Worm (Caenorhabditis elegans) whole organism, late embryonic: ENCODE results near the gene F23H12.3.

ENCODE experiments used
- C08G9.2 ChIP-seq: sonication (generic microtip); optimal IDR thresholded peaks from 2 replicates; lab custom pipeline; 2016; ENCODE audit warnings: mild to moderate bottlenecking, missing genetic modification characterization, moderate library complexity, missing compliant biosample characterization
- C38D4.7 ChIP-seq: fragments of 200-800 bp; sonication (Bioruptor generic); optimal IDR thresholded peaks from 2 replicates; lab custom pipeline; 2018; ENCODE audit warnings: mild to moderate bottlenecking, missing genetic modification characterization, moderate library complexity, missing compliant biosample characterization
- T23F11.4 ChIP-seq: fragments of 200-800 bp; sonication (Bioruptor generic); optimal IDR thresholded peaks from 2 replicates; lab custom pipeline; 2018; ENCODE audit warnings: mild to moderate bottlenecking, missing genetic modification characterization, missing compliant biosample characterization
- ama-1 ChIP-seq: fragments of 150-350 bp; optimal IDR thresholded peaks from 2 replicates; lab custom pipeline; 2014
- ceh-14 ChIP-seq: sonication (generic microtip); optimal IDR thresholded peaks from 2 replicates; lab custom pipeline; 2016; ENCODE audit warnings: missing genotype, missing genetic modification characterization, missing compliant biosample characterization
- ceh-18 ChIP-seq: sonication (generic microtip); optimal IDR thresholded peaks from 2 replicates; lab custom pipeline; 2016; ENCODE audit warnings: missing genetic modification characterization, missing compliant biosample characterization
- ceh-19 ChIP-seq: fragments of 200-800 bp; sonication (Bioruptor generic); optimal IDR thresholded peaks from 2 replicates; lab custom pipeline; 2018; ENCODE audit warnings: mild to moderate bottlenecking, missing genetic modification characterization, missing compliant biosample characterization
- ceh-2 ChIP-seq: sonication (generic microtip); optimal IDR thresholded peaks from 2 replicates; lab custom pipeline; 2016; ENCODE audit warnings: missing genotype, missing genetic modification characterization, missing compliant biosample characterization
- ceh-24 ChIP-seq: sonication (generic microtip); optimal IDR thresholded peaks from 2 replicates; lab custom pipeline; 2016; ENCODE audit warnings: mild to moderate bottlenecking, missing genetic modification characterization, missing compliant biosample characterization
- ceh-30 ChIP-seq: fragments of 150-350 bp; optimal IDR thresholded peaks from 2 replicates; lab custom pipeline; 2014; ENCODE audit warnings: missing biosample characterization, missing genetic modification characterization
- ceh-31 ChIP-seq: sonication (generic microtip); optimal IDR thresholded peaks from 2 replicates; lab custom pipeline; 2016; ENCODE audit warnings: missing genetic modification characterization, missing compliant biosample characterization
- ceh-34 ChIP-seq: sonication (generic microtip); optimal IDR thresholded peaks from 2 replicates; lab custom pipeline; 2016; ENCODE audit warnings: mild to moderate bottlenecking, missing genetic modification characterization, missing compliant biosample characterization
- ceh-45 ChIP-seq: fragments of 200-800 bp; sonication (Bioruptor generic); IDR thresholded peaks from 2 replicates; pipeline ENCODE4 v1.3.6; 2022; ENCODE audit warnings: missing genetic modification reagents, missing genetic modification characterization, missing compliant biosample characterization
- ceh-48 ChIP-seq: sonication (generic microtip); optimal IDR thresholded peaks from 2 replicates; lab custom pipeline; 2016; ENCODE audit warnings: missing genetic modification characterization, inconsistent platforms, missing compliant biosample characterization
- ceh-6 ChIP-seq: fragments of 200-800 bp; sonication (Bioruptor generic); optimal IDR thresholded peaks from 2 replicates; lab custom pipeline; 2018; ENCODE audit warnings: mild to moderate bottlenecking, missing genetic modification characterization, missing compliant biosample characterization
- che-1 ChIP-seq: sonication (generic microtip); optimal IDR thresholded peaks from 2 replicates; lab custom pipeline; 2016; ENCODE audit warnings: mild to moderate bottlenecking, missing genetic modification characterization, missing compliant biosample characterization
- dmd-4 ChIP-seq: sonication (generic microtip); optimal IDR thresholded peaks from 2 replicates; lab custom pipeline; 2016; ENCODE audit warnings: borderline replicate concordance, missing genetic modification characterization, missing compliant biosample characterization
- dve-1 ChIP-seq: sonication (generic microtip); optimal IDR thresholded peaks from 2 replicates; lab custom pipeline; 2017; ENCODE audit warnings: antibody characterized with exemption, mild to moderate bottlenecking, missing genetic modification characterization, missing compliant biosample characterization
- elt-2 ChIP-seq: sonication (generic microtip); optimal IDR thresholded peaks from 2 replicates; lab custom pipeline; 2016; ENCODE audit warnings: missing genetic modification reagents, missing genetic modification characterization, missing compliant biosample characterization
- ets-4 ChIP-seq: sonication (generic microtip); optimal IDR thresholded peaks from 2 replicates; lab custom pipeline; 2016; ENCODE audit warnings: missing genetic modification characterization, missing compliant biosample characterization
- fax-1 ChIP-seq: sonication (generic microtip); optimal IDR thresholded peaks from 2 replicates; lab custom pipeline; 2016; ENCODE audit warnings: missing genotype, missing genetic modification characterization, missing compliant biosample characterization
- fkh-6 ChIP-seq: sonication (generic microtip); optimal IDR thresholded peaks from 2 replicates; lab custom pipeline; 2016; ENCODE audit warnings: missing genetic modification characterization, missing compliant biosample characterization
- hlh-13 ChIP-seq: fragments of 200-800 bp; sonication (Bioruptor generic); optimal IDR thresholded peaks from 2 replicates; lab custom pipeline; 2018; ENCODE audit warnings: mild to moderate bottlenecking, missing genetic modification characterization, missing compliant biosample characterization
- hlh-15 ChIP-seq: sonication (generic microtip); optimal IDR thresholded peaks from 2 replicates; lab custom pipeline; 2016; ENCODE audit warnings: missing genetic modification characterization, missing compliant biosample characterization
- hlh-30 ChIP-seq: sonication (generic microtip); optimal IDR thresholded peaks from 2 replicates; lab custom pipeline; 2017; ENCODE audit warnings: antibody characterized with exemption, missing genetic modification characterization, missing compliant biosample characterization; ENCODE audit not compliant: insufficient read depth
- hlh-6 ChIP-seq: sonication (generic microtip); optimal IDR thresholded peaks from 2 replicates; lab custom pipeline; 2016; ENCODE audit warnings: missing genotype, missing genetic modification characterization, missing compliant biosample characterization
- hlh-8 ChIP-seq: sonication (generic microtip); optimal IDR thresholded peaks from 2 replicates; lab custom pipeline; 2016; ENCODE audit warnings: missing genotype, missing genetic modification characterization, missing compliant biosample characterization
- lim-6 ChIP-seq: sonication (generic microtip); optimal IDR thresholded peaks from 2 replicates; lab custom pipeline; 2016; ENCODE audit warnings: missing genetic modification characterization, missing compliant biosample characterization
- lin-11 ChIP-seq: fragments of 200-800 bp; sonication (Bioruptor generic); optimal IDR thresholded peaks from 2 replicates; lab custom pipeline; 2018; ENCODE audit warnings: mild to moderate bottlenecking, missing genetic modification characterization, missing compliant biosample characterization
- madf-2 ChIP-seq: sonication (generic microtip); optimal IDR thresholded peaks from 2 replicates; lab custom pipeline; 2017; ENCODE audit warnings: missing genetic modification characterization, missing compliant biosample characterization
- nhr-11 ChIP-seq: fragments of 150-350 bp; optimal IDR thresholded peaks from 2 replicates; lab custom pipeline; 2014; ENCODE audit warnings: missing biosample characterization, missing genetic modification characterization
- nhr-232 ChIP-seq: sonication (generic microtip); optimal IDR thresholded peaks from 2 replicates; lab custom pipeline; 2016; ENCODE audit warnings: missing genetic modification characterization, missing compliant biosample characterization
- npax-4 ChIP-seq: sonication (generic microtip); optimal IDR thresholded peaks from 2 replicates; lab custom pipeline; 2016; ENCODE audit warnings: missing genetic modification characterization, missing compliant biosample characterization
- pag-3 ChIP-seq: sonication (generic microtip); optimal IDR thresholded peaks from 2 replicates; lab custom pipeline; 2016; ENCODE audit warnings: missing compliant biosample characterization, missing genetic modification characterization, borderline replicate concordance
- pat-9 ChIP-seq: fragments of 200-800 bp; sonication (Bioruptor generic); optimal IDR thresholded peaks from 2 replicates; lab custom pipeline; 2018; ENCODE audit warnings: mild to moderate bottlenecking, missing genetic modification characterization, moderate library complexity, missing compliant biosample characterization
- pax-1 ChIP-seq: fragments of 150-350 bp; optimal IDR thresholded peaks from 2 replicates; lab custom pipeline; 2014; ENCODE audit warnings: missing biosample characterization, missing genetic modification characterization
- pqm-1 ChIP-seq: sonication (generic microtip); optimal IDR thresholded peaks from 2 replicates; lab custom pipeline; 2016; ENCODE audit warnings: missing genetic modification characterization, missing compliant biosample characterization
- pros-1 ChIP-seq: fragments of 150-350 bp; optimal IDR thresholded peaks from 2 replicates; lab custom pipeline; 2014; ENCODE audit warnings: missing biosample characterization, missing genetic modification reagents, missing genetic modification characterization
- ref-2 ChIP-seq: sonication (generic microtip); optimal IDR thresholded peaks from 2 replicates; lab custom pipeline; 2016; ENCODE audit warnings: missing genetic modification characterization, missing compliant biosample characterization
- sox-4 ChIP-seq: sonication (generic microtip); optimal IDR thresholded peaks from 2 replicates; lab custom pipeline; 2017; ENCODE audit warnings: mild to moderate bottlenecking, missing genetic modification characterization, inconsistent platforms, missing compliant biosample characterization
- syd-9 ChIP-seq: sonication (generic microtip); optimal IDR thresholded peaks from 2 replicates; lab custom pipeline; 2016; ENCODE audit warnings: mild to moderate bottlenecking, missing genetic modification characterization, moderate library complexity, missing compliant biosample characterization
- tbx-2 ChIP-seq: sonication (generic microtip); optimal IDR thresholded peaks from 2 replicates; lab custom pipeline; 2016; ENCODE audit warnings: missing genetic modification characterization, missing compliant biosample characterization
- tbx-7 ChIP-seq: sonication (generic microtip); optimal IDR thresholded peaks from 2 replicates; lab custom pipeline; 2016; ENCODE audit warnings: missing genotype, missing genetic modification characterization, missing compliant biosample characterization
- unc-3 ChIP-seq, 2 experiments: fragments of 200-800 bp in 1 of 2; sonication (Bioruptor generic) in 1 of 2; sonication (generic microtip) in 1 of 2; conservative IDR thresholded peaks in 1 of 2; optimal IDR thresholded peaks in 1 of 2; 2 replicates each; pipeline versions ENCODE4 v1.3.6 to Lab custom; 2016 to 2022; ENCODE audit warnings: missing compliant biosample characterization in 2 of 2, missing genetic modification characterization in 2 of 2, missing genetic modification reagents in 1 of 2
- unc-42 ChIP-seq: sonication (generic microtip); optimal IDR thresholded peaks from 2 replicates; lab custom pipeline; 2016; ENCODE audit warnings: missing genotype, missing genetic modification characterization, missing compliant biosample characterization
- unc-55 ChIP-seq: sonication (generic microtip); optimal IDR thresholded peaks from 2 replicates; lab custom pipeline; 2017; ENCODE audit warnings: missing biosample characterization, missing genetic modification reagents, missing genetic modification characterization
- zip-5 ChIP-seq: sonication (generic microtip); optimal IDR thresholded peaks from 2 replicates; lab custom pipeline; 2016; ENCODE audit warnings: missing genetic modification characterization, missing compliant biosample characterization
- ztf-16 ChIP-seq: sonication (generic microtip); optimal IDR thresholded peaks from 2 replicates; lab custom pipeline; 2017; ENCODE audit warnings: missing genetic modification characterization, missing compliant biosample characterization

F23H12.3 gene

ce11 chrV:12301985-12302591, 42.9 kb upstream of the F23H12.3 start, which contains the start of the genes frm-7 and F55C5.17:
TSS of gene frm-7 (plus strand) at chrV:12302484.
TSS of gene F55C5.17 (plus strand) at chrV:12302541.
- no peak for TF ChIP-seq ceh-14 (tag; lab: Kevin White, UChicago)
- TF ChIP-seq ceh-6 (GFP tag; lab: Kevin White, UChicago), result no peak
- peak; percentile 38 for TF ChIP-seq hlh-30
- TF ChIP-seq pax-1 (tag; lab: Kevin White, UChicago), result no peak
- no peak for TF ChIP-seq zip-5
- no peak for TF ChIP-seq T23F11.4 (GFP tag; lab: Kevin White, UChicago)
- no peak for TF ChIP-seq unc-55 (GFP tag; lab: Kevin White, UChicago)
- TF ChIP-seq nhr-11 (tag; lab: Kevin White, UChicago), result no peak
- no peak for TF ChIP-seq ztf-16 (tag; lab: Kevin White, UChicago)
- no peak for TF ChIP-seq hlh-15 (tag; lab: Kevin White, UChicago)
- TF ChIP-seq elt-2, result peak; percentile 57
- no peak for TF ChIP-seq ceh-30 (tag; lab: Kevin White, UChicago)

- TF ChIP-seq unc-3 (GFP tag; conservative IDR thresholded peaks at IDR 0.05; lab: Robert Waterston, UW), result peak; percentile 100
- peak; percentile 100 for TF ChIP-seq unc-3 (tag; optimal IDR thresholded peaks at IDR 0.05; lab: Kevin White, UChicago)
- peak; percentile 98 for TF ChIP-seq ets-4 (tag; lab: Kevin White, UChicago)
- TF ChIP-seq pros-1 (tag; lab: Kevin White, UChicago), result peak; percentile 99
- peak; percentile 99 for TF ChIP-seq ceh-18 (tag; lab: Kevin White, UChicago)
- TF ChIP-seq madf-2 (tag; lab: Kevin White, UChicago), result peak; percentile 99
- TF ChIP-seq lim-6 (tag; lab: Kevin White, UChicago), result peak; percentile 99
- peak; percentile 100 for TF ChIP-seq ceh-34 (tag; lab: Kevin White, UChicago)
- TF ChIP-seq ceh-2 (tag; lab: Kevin White, UChicago), result peak; percentile 100
- peak; percentile 99 for TF ChIP-seq pag-3
- peak; percentile 99 for TF ChIP-seq fkh-6
- peak; percentile 100 for TF ChIP-seq sox-4 (tag; lab: Kevin White, UChicago)
- peak; percentile 95 for TF ChIP-seq unc-42 (tag; lab: Kevin White, UChicago)
- TF ChIP-seq che-1, result peak; percentile 99
- peak; percentile 98 for TF ChIP-seq lin-11 (tag; lab: Kevin White, UChicago)
- peak; percentile 80 for TF ChIP-seq ama-1 (lab: Kevin White, UChicago)
- TF ChIP-seq ceh-14 (tag; lab: Kevin White, UChicago), result peak; percentile 99
- peak; percentile 100 for TF ChIP-seq ref-2
- TF ChIP-seq ceh-24 (tag; lab: Kevin White, UChicago), result peak; percentile 99
- TF ChIP-seq T23F11.4 (GFP tag; lab: Kevin White, UChicago), result peak; percentile 100
- peak; percentile 100 for TF ChIP-seq hlh-13
- TF ChIP-seq ceh-48 (tag; lab: Kevin White, UChicago), result peak; percentile 100
- TF ChIP-seq hlh-6, result peak; percentile 100
- peak; percentile 99 for TF ChIP-seq syd-9 (tag; lab: Kevin White, UChicago)
- peak; percentile 100 for TF ChIP-seq pat-9
- peak; percentile 99 for TF ChIP-seq dve-1
- peak; percentile 98 for TF ChIP-seq ceh-31
- peak; percentile 100 for TF ChIP-seq nhr-232 (tag; lab: Kevin White, UChicago)
- peak; percentile 100 for TF ChIP-seq ceh-45 (GFP tag; lab: Robert Waterston, UW)
- TF ChIP-seq C38D4.7, result peak; percentile 98
- peak; percentile 100 for TF ChIP-seq ceh-19 (GFP tag; lab: Kevin White, UChicago)
- TF ChIP-seq ceh-30 (tag; lab: Kevin White, UChicago), result peak; percentile 93
- no peak for TF ChIP-seq nhr-11 (tag; lab: Kevin White, UChicago)
- peak; percentile 95 for TF ChIP-seq tbx-7 (tag; lab: Kevin White, UChicago)
- TF ChIP-seq npax-4 (tag; lab: Kevin White, UChicago), result peak; percentile 99
- TF ChIP-seq unc-55 (GFP tag; lab: Kevin White, UChicago), result peak; percentile 30
- peak; percentile 98 for TF ChIP-seq C08G9.2 (tag; lab: Kevin White, UChicago)
- TF ChIP-seq hlh-8 (tag; lab: Kevin White, UChicago), result peak; percentile 98
- peak; percentile 99 for TF ChIP-seq pqm-1
- peak; percentile 99 for TF ChIP-seq tbx-2 (tag; lab: Kevin White, UChicago)
- peak; percentile 99 for TF ChIP-seq fax-1
- peak; percentile 99 for TF ChIP-seq dmd-4 (tag; lab: Kevin White, UChicago)
Measured at ce11 chrV:12303453-12304077, 41.4 kb upstream of the F23H12.3 start.
